Worm (Caenorhabditis elegans) whole organism, early embryonic: ENCODE data around the gene W06D11.2.

Experiments
- B0310.2 ChIP-seq: sonication (generic microtip); optimal IDR thresholded peaks from 2 replicates; lab custom pipeline; 2016; ENCODE audit warnings: mild to moderate bottlenecking, missing genetic modification characterization, missing compliant biosample characterization
- F13C5.2 ChIP-seq: sonication (generic microtip); optimal IDR thresholded peaks from 2 replicates; lab custom pipeline; 2017; ENCODE audit warnings: mild to moderate bottlenecking, missing genetic modification characterization, inconsistent platforms, missing compliant biosample characterization
- aly-1 ChIP-seq: sonication (generic microtip); optimal IDR thresholded peaks from 2 replicates; lab custom pipeline; 2016; ENCODE audit warnings: missing genetic modification characterization, missing compliant biosample characterization
- ama-1 ChIP-seq: fragments of 150-350 bp; optimal IDR thresholded peaks from 2 replicates; lab custom pipeline; 2014
- ceh-13 ChIP-seq: fragments of 200-800 bp; sonication (Bioruptor generic); optimal IDR thresholded peaks from 2 replicates; lab custom pipeline; 2018; ENCODE audit warnings: mild to moderate bottlenecking, missing genetic modification characterization, missing compliant biosample characterization
- ets-7 ChIP-seq: sonication (generic microtip); optimal IDR thresholded peaks from 2 replicates; lab custom pipeline; 2016; ENCODE audit warnings: missing genotype, missing genetic modification characterization, missing compliant biosample characterization
- flt-1 ChIP-seq: fragments of 200-800 bp; sonication (Bioruptor generic); IDR thresholded peaks from 2 replicates; pipeline ENCODE4 v1.3.6; 2022; ENCODE audit warnings: missing genetic modification characterization, missing compliant biosample characterization
- hmbx-1 ChIP-seq: sonication (generic microtip); optimal IDR thresholded peaks from 2 replicates; lab custom pipeline; 2016; ENCODE audit warnings: mild to moderate bottlenecking, missing genetic modification characterization, missing compliant biosample characterization
- hnd-1 ChIP-seq: sonication (generic microtip); optimal IDR thresholded peaks from 2 replicates; lab custom pipeline; 2016; ENCODE audit warnings: missing genetic modification characterization, missing compliant biosample characterization
- scrt-1 ChIP-seq: fragments of 200-800 bp; sonication (Bioruptor generic); IDR thresholded peaks from 2 replicates; pipeline ENCODE4 v1.3.6; 2022; ENCODE audit warnings: missing genetic modification characterization, missing compliant biosample characterization
- tbx-37 ChIP-seq: fragments of 200-800 bp; sonication (Bioruptor generic); conservative IDR thresholded peaks from 2 replicates; pipeline ENCODE4 v1.3.6; 2022; ENCODE audit warnings: missing genetic modification reagents, missing genetic modification characterization, missing compliant biosample characterization
- tra-4 ChIP-seq: sonication (generic microtip); optimal IDR thresholded peaks from 2 replicates; lab custom pipeline; 2017; ENCODE audit warnings: missing genetic modification characterization, missing compliant biosample characterization

DNA sequence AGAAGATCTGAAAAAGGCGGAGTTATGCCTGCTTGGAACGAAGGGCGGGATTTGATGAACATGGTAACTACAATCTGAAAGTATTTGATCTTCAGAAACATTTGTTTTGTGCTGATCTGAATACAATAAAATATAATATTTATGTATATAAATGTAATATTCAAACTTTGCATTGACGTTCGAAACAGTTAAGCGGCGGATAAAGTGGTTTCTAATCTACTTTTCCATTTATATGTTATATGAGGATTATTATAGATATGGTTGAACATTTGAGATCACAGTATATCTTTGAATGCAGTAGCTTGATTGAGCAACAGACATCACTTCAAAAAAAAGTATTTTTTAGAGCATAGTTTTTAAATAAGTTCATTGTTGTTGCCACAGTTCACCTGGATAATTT lies 22.7 kb downstream of the W06D11.2 start, which contains the start of gene H19J13.2:
- TF ChIP-seq ets-7 (tag; lab: Kevin White, UChicago) (no peak), ama-1 (lab: Kevin White, UChicago) (no peak), aly-1 (tag; lab: Kevin White, UChicago) (no peak), B0310.2 (no peak), hmbx-1 (tag; lab: Kevin White, UChicago) (no peak), flt-1 (no peak), scrt-1 (GFP tag; lab: Robert Waterston, UW) (no peak), hnd-1 (no peak), F13C5.2 (no peak), tbx-37 (GFP tag; lab: Robert Waterston, UW) (no peak), tra-4 (no peak), ceh-13 (GFP tag; lab: Kevin White, UChicago) (no peak)
